Fruit fly (Drosophila melanogaster) ovary, adult (tissue): ENCODE results near the gene CG31300.

Experiments used
- CG17801 ChIP-seq: fragments of 200-800 bp; optimal IDR thresholded peaks from 2 replicates; lab custom pipeline; 2019; ENCODE audit warnings: missing biosample characterization, mild to moderate bottlenecking, missing genetic modification characterization, moderate library complexity; ENCODE audit not compliant: partially characterized antibody

The CG31300 gene

dm6 chr3R:25262322-25262761, 21.1 kb upstream of the CG31300 start, which contains the start of the genes Kdsr and CG11858:
Gene Kdsr, minus strand, starts transcription at chr3R:25262498.
Gene CG11858, plus strand, starts transcription at chr3R:25262741.
- TF ChIP-seq CG17801: peak; percentile 83

dm6 chr3R:25265589-25266201, 17.7 kb upstream of the CG31300 start, which contains the start of the genes GlnRS and RIOK2:
Gene GlnRS, minus strand, starts transcription at chr3R:25265721.
Gene RIOK2, plus strand, starts transcription at chr3R:25265844.
- TF ChIP-seq CG17801: peak; percentile 65

DNA sequence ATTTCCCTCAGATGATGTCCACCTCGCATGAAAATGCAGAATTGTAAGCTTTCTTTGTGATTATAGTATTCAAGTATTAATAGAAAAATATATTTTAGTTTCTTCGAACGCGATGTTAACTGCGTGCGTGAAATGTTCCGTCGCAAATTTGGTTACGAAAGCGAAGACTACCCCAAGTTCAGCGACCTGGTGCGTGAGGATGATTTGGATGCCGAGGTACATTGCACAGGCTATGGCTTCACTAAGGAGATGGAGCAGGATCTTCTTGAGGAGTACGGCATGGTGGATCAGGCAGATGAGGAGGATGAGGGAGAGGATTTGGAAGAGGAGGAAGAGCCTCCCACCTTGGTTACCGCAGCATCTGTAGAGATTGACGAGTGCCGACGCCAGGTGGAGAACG, 16.7 kb upstream of the CG31300 start:
- no peak for TF ChIP-seq CG17801

DNA sequence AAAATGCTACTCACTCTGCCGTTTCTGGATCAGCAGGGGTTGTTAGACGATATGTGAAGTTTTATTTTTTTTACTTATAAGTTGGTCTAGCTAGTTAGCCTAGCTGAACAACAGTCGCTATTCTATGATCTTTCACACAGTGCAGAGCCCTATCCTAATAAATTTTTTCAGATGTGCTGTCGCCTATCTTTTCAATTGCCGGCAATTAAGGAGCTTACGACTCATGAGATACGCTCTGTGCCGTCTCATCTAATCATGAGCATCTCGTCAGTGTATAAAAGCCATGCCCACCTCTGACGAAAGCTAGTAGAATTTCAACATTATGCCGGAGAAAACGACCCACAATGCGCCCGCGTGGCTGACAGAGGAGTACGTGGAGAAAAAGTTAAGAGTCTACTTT, 13.5 kb upstream of the CG31300 start, which contains the start of the genes CG11889 and CG11891:
TSS of gene CG11889 (plus strand) at position 301 of the 400 bp plus-strand sequence.
TSS of gene CG11891 (plus strand) at position 301 of the 400 bp plus-strand sequence.
- TF ChIP-seq CG17801: no peak

- no peak for TF ChIP-seq CG17801
These were observed 9.9 kb upstream of the CG31300 start, which contains the start of gene CG11878 for dm6 chr3R:25273537-25273936. Gene CG11878, plus strand, starts transcription at chr3R:25273837.

- TF ChIP-seq CG17801: peak; percentile 77
These were observed 8.1 kb upstream of the CG31300 start for dm6 chr3R:25275276-25275675.

dm6 chr3R:25277112-25277511, 6.3 kb upstream of the CG31300 start, which contains the start of gene CG10513:
Gene CG10513, minus strand, starts transcription at chr3R:25277212.
- TF ChIP-seq CG17801: no peak

dm6 chr3R:25279796-25280350, 3.5 kb upstream of the CG31300 start, which contains the start of gene CG10514:
Gene CG10514, minus strand, starts transcription at chr3R:25279846.
- no peak for TF ChIP-seq CG17801

- TF ChIP-seq CG17801: peak; percentile 29
These were observed 2.3 kb upstream of the CG31300 start, which contains the start of gene CG11892 for dm6 chr3R:25281165-25281564. Gene CG11892, plus strand, starts transcription at chr3R:25281548.

DNA sequence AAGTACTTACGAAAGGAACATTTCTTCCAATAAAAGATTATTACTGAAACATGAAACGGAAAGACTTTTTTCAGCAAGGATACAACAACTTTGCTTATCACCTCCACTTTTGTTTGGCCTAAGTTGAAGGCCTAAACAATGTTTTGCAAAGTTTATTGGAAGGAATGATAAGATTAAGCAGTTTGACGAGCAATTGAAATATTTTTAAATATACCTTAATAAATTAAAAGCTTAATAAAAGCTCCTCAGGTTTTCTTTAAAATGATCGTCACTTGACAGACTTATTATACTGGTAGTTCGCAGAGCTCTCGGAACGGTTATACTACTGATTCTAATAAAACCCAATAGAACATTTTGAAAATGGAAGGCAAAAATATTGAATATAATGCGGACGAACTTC, 1.8 kb downstream of the CG31300 start, which contains the start of gene CG31104:
TSS of gene CG31104 (plus strand) at position 301 of the 400 bp plus-strand sequence.
- TF ChIP-seq CG17801: no peak

dm6 chr3R:25287128-25287527, 3.7 kb downstream of the CG31300 start, which contains the start of gene CG13658:
Gene CG13658, plus strand, starts transcription at chr3R:25287474.
- peak; percentile 40 for TF ChIP-seq CG17801

DNA sequence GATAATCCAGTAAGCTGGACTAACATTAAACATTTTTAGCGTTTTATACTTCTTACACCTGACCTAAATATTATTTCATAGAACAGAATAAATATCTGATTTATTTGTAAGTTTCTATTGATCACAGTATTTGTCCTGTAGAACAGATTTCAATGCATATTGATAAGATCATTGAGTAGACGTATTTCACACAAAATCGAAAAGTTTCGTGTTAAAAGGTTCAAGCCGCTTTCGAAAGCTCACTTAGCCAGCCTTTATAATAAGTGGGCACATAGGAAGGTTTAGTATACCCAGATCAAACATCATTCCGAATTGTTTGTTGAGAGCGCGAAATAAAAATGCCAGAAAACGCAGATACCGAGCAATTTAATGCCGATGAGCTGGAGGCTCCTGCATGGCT, 6.2 kb downstream of the CG31300 start, which contains the start of gene CG11893:
TSS of gene CG11893 (plus strand) at position 301 of the 400 bp plus-strand sequence.
- no peak for TF ChIP-seq CG17801

DNA sequence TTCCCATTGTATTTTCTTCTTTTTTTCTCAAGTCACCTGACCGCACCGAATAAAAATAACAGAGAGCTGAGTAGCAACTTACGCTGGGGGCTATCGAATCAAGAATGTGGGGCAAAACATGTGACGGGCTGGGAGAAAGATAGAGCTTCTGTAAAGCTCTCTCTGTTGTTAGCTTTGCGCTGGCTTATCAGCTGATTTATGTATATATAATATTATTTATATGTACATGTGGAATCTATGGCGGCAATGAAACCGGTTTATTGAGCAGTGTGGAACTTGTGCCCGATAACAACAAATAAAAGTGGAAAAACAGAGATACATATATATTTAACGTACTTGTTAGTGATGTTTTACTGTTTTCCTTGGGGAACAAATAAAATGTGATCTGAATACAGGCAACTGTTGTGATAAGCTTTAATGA, 9.5 kb downstream of the CG31300 start, which contains the start of gene CG31098:
TSS of gene CG31098 (minus strand) at position 114 of the 421 bp plus-strand sequence.
- peak; percentile 90 for TF ChIP-seq CG17801

DNA sequence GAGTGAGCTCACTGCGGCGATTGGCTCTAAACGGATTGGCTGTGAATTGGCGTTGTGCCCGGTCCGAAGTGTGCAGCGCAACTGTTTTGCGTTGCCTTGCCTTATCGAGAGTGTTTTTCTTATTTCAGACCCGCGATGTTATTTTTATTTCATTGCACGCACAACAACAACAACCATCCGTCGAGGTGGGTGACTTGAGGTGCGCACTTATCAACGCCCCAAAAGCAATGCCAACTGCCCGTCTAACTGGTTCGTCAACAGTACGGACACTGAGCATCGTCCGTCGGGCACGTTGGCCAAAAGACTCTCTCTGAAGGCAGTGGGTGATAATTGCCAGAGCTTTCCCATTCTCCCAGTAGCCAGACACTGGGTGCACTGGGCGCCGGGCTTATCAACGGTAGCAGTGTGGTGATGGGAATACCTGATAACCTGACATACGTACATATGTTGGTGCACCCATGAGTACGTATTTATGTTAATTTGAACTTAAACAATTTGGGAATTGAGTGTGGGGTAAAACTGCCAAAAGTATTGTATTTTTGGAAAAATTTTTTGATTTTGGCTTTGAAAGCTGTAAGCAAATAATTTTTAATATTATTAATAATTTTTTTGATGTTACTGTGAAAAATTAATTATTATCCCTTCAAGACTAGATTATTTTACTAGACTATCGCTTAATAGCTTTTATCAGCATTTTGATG, 12.1 kb downstream of the CG31300 start, which contains the start of gene CG31102:
TSS of gene CG31102 (minus strand) at position 275 of the 701 bp plus-strand sequence.
- no peak for TF ChIP-seq CG17801

dm6 chr3R:25297678-25298077, 14.3 kb downstream of the CG31300 start, which contains the start of gene CG31097:
Gene CG31097, minus strand, starts transcription at chr3R:25297778.
- TF ChIP-seq CG17801: no peak

DNA sequence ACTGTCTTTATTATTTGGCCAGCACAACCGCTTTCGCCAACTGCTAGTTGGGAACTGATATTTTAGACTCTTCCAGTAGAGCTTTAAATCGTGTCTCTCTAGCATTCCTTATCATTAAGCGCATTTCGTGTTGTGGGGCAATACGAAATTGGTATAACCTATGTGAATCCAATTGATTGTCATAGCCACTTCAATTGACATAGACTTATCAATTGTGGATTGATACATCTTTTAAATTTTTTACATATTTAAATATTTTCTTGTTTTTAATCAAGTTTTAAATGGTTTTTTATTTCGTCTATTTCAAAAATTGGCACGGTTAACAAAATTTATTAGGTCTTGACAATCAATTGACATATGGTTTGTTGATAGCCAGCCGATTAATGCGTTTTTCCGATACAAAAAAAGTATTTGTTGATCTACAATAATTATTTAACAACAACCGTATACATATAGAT, 16.1 kb downstream of the CG31300 start, which contains the start of gene CG31288:
TSS of gene CG31288 (minus strand) at position 51 of the 458 bp plus-strand sequence.
- TF ChIP-seq CG17801: no peak
